Worm (Caenorhabditis elegans) whole organism, L4 larva: ENCODE data around the gene DH11.5.

Experiments
- F10B5.3 ChIP-seq: sonication (generic microtip); optimal IDR thresholded peaks from 2 replicates; lab custom pipeline; 2016; ENCODE audit warnings: mild to moderate bottlenecking, missing genetic modification characterization, missing compliant biosample characterization
- R02D3.7 ChIP-seq: fragments of 150-350 bp; sonication (generic microtip); optimal IDR thresholded peaks from 3 replicates; lab custom pipeline; 2014; ENCODE audit warnings: missing biosample characterization, missing genetic modification characterization
- T20F7.1 ChIP-seq: fragments of 200-800 bp; sonication (Bioruptor generic); optimal IDR thresholded peaks from 2 replicates; lab custom pipeline; 2018; ENCODE audit warnings: mild to moderate bottlenecking, missing genetic modification characterization, missing compliant biosample characterization
- Y5F2A.4 ChIP-seq: fragments of 200-800 bp; sonication (Bioruptor generic); optimal IDR thresholded peaks from 2 replicates; lab custom pipeline; 2018; ENCODE audit warnings: mild to moderate bottlenecking, missing genetic modification characterization, missing compliant biosample characterization
- aha-1 ChIP-seq: fragments of 150-350 bp; peaks from one replicate; lab custom pipeline; 2014; ENCODE audit warnings: missing biosample characterization, missing genetic modification characterization
- arid-1 ChIP-seq: fragments of 200-800 bp; sonication (Bioruptor generic); conservative IDR thresholded peaks from 2 replicates; pipeline ENCODE4 v1.3.6; 2022; ENCODE audit warnings: missing genetic modification reagents, missing genetic modification characterization, missing compliant biosample characterization
- attf-4 ChIP-seq: sonication (generic microtip); optimal IDR thresholded peaks from 3 replicates; lab custom pipeline; 2017; ENCODE audit warnings: missing biosample characterization, missing genetic modification characterization
- ceh-44 ChIP-seq: fragments of 200-800 bp; sonication (Bioruptor generic); IDR thresholded peaks from 2 replicates; pipeline ENCODE4 v1.3.6; 2022; ENCODE audit warnings: missing genetic modification reagents, missing genetic modification characterization, missing compliant biosample characterization
- cey-2 ChIP-seq: sonication (generic microtip); optimal IDR thresholded peaks from 3 replicates; lab custom pipeline; 2017; ENCODE audit warnings: missing genetic modification characterization, mild to moderate bottlenecking, missing compliant biosample characterization, antibody characterized with exemption, borderline replicate concordance; ENCODE audit not compliant: insufficient read depth
- daf-16 ChIP-seq, 3 experiments: sonication (generic microtip); optimal IDR thresholded peaks; 2 replicates each; lab custom pipeline; 2016 to 2017; ENCODE audit warnings: missing genetic modification characterization in 3 of 3, missing genetic modification reagents in 3 of 3, mild to moderate bottlenecking in 2 of 3, missing compliant biosample characterization in 2 of 3, missing biosample characterization in 1 of 3, moderate library complexity in 1 of 3
- dmd-6 ChIP-seq: fragments of 200-800 bp; sonication (Bioruptor generic); IDR thresholded peaks from 2 replicates; pipeline ENCODE4 v1.3.6; 2022; ENCODE audit warnings: missing genetic modification reagents, missing genetic modification characterization, missing compliant biosample characterization
- dmd-8 ChIP-seq: fragments of 200-800 bp; sonication (Bioruptor generic); IDR thresholded peaks from 2 replicates; pipeline ENCODE4 v1.3.6; 2022; ENCODE audit warnings: missing genetic modification characterization, missing compliant biosample characterization
- dpl-1 ChIP-seq: fragments of 150-350 bp; optimal IDR thresholded peaks from 2 replicates; lab custom pipeline; 2014; ENCODE audit warnings: missing biosample characterization, missing genetic modification reagents, missing genetic modification characterization
- dve-1 ChIP-seq: sonication (generic microtip); optimal IDR thresholded peaks from 2 replicates; lab custom pipeline; 2017; ENCODE audit warnings: antibody characterized with exemption, mild to moderate bottlenecking, missing genetic modification characterization, missing compliant biosample characterization; ENCODE audit not compliant: insufficient read depth
- egl-43 ChIP-seq: fragments of 200-800 bp; sonication (Bioruptor generic); IDR thresholded peaks from 2 replicates; pipeline ENCODE4 v1.3.6; 2022; ENCODE audit warnings: missing genetic modification reagents, missing genetic modification characterization, missing compliant biosample characterization
- hlh-11 ChIP-seq: fragments of 200-800 bp; sonication (Bioruptor generic); optimal IDR thresholded peaks from 2 replicates; lab custom pipeline; 2018; ENCODE audit warnings: mild to moderate bottlenecking, missing genetic modification characterization, missing compliant biosample characterization
- hlh-30 ChIP-seq: sonication (generic microtip); optimal IDR thresholded peaks from 2 replicates; lab custom pipeline; 2017; ENCODE audit warnings: antibody characterized with exemption, mild to moderate bottlenecking, missing genetic modification characterization, missing compliant biosample characterization; ENCODE audit not compliant: insufficient read depth
- hmg-1.1 ChIP-seq: fragments of 200-800 bp; sonication (Bioruptor generic); IDR thresholded peaks from 2 replicates; pipeline ENCODE4 v1.3.6; 2022; ENCODE audit warnings: missing genetic modification reagents, missing genetic modification characterization, missing compliant biosample characterization
- lin-1 ChIP-seq: fragments of 200-800 bp; sonication (Bioruptor generic); IDR thresholded peaks from 2 replicates; pipeline ENCODE4 v1.3.6; 2022; ENCODE audit warnings: missing genetic modification reagents, missing genetic modification characterization, missing compliant biosample characterization
- lin-29 ChIP-seq: fragments of 200-800 bp; sonication (Bioruptor generic); IDR thresholded peaks from 2 replicates; pipeline ENCODE4 v1.3.6; 2022; ENCODE audit warnings: missing genetic modification reagents, missing genetic modification characterization, missing compliant biosample characterization
- lsy-2 ChIP-seq, 2 experiments: fragments of 150-350 bp in 1 of 2; sonication (generic microtip) in 1 of 2; optimal IDR thresholded peaks; 2 replicates each; lab custom pipeline; 2014 to 2017; ENCODE audit warnings: missing biosample characterization in 2 of 2, missing genetic modification characterization in 2 of 2
- mdl-1 ChIP-seq, 2 experiments: fragments of 150-350 bp in 1 of 2; sonication (generic microtip) in 1 of 2; optimal IDR thresholded peaks; 2 replicates each; lab custom pipeline; 2014 to 2017; ENCODE audit warnings: missing biosample characterization in 2 of 2, missing genetic modification characterization in 2 of 2
- mes-2 ChIP-seq: sonication (generic microtip); optimal IDR thresholded peaks from 2 replicates; lab custom pipeline; 2016; ENCODE audit warnings: missing genotype, mild to moderate bottlenecking, missing genetic modification characterization, missing compliant biosample characterization; ENCODE audit not compliant: poor library complexity, severe bottlenecking
- mxl-3 ChIP-seq: fragments of 200-800 bp; sonication (Bioruptor generic); optimal IDR thresholded peaks from 2 replicates; lab custom pipeline; 2018; ENCODE audit warnings: mild to moderate bottlenecking, missing genetic modification characterization, missing compliant biosample characterization
- nhr-10 ChIP-seq: fragments of 150-350 bp; optimal IDR thresholded peaks from 2 replicates; lab custom pipeline; 2014; ENCODE audit warnings: missing biosample characterization, missing genetic modification characterization
- nhr-11 ChIP-seq: fragments of 150-350 bp; optimal IDR thresholded peaks from 2 replicates; lab custom pipeline; 2014; ENCODE audit warnings: missing biosample characterization, missing genetic modification characterization
- nhr-28 ChIP-seq: fragments of 150-350 bp; optimal IDR thresholded peaks from 2 replicates; lab custom pipeline; 2014; ENCODE audit warnings: missing biosample characterization, missing genetic modification characterization
- nhr-48 ChIP-seq: sonication (generic microtip); optimal IDR thresholded peaks from 2 replicates; lab custom pipeline; 2016; ENCODE audit warnings: mild to moderate bottlenecking, missing genetic modification characterization, missing compliant biosample characterization
- nhr-76 ChIP-seq: fragments of 150-350 bp; optimal IDR thresholded peaks from 2 replicates; lab custom pipeline; 2014; ENCODE audit warnings: missing biosample characterization, missing genetic modification characterization
- pha-4 ChIP-seq, 2 experiments: fragments of 150-350 bp in 1 of 2; fragments of 200-800 bp in 1 of 2; sonication (Bioruptor generic) in 1 of 2; IDR thresholded peaks in 1 of 2; optimal IDR thresholded peaks in 1 of 2; 2 replicates each; pipeline versions ENCODE4 v1.3.6 to Lab custom; 2014 to 2022; ENCODE audit warnings: missing genetic modification characterization in 2 of 2, missing genetic modification reagents in 2 of 2, missing biosample characterization in 1 of 2, missing compliant biosample characterization in 1 of 2
- php-3 ChIP-seq: fragments of 200-800 bp; sonication (Bioruptor generic); IDR thresholded peaks from 2 replicates; pipeline ENCODE4 v1.3.6; 2022; ENCODE audit warnings: missing genetic modification reagents, missing genetic modification characterization, missing compliant biosample characterization
- rbr-2 ChIP-seq: sonication (generic microtip); optimal IDR thresholded peaks from 2 replicates; lab custom pipeline; 2016; ENCODE audit warnings: missing genotype, missing genetic modification characterization, missing compliant biosample characterization
- snpc-1.2 ChIP-seq: fragments of 200-800 bp; sonication (Bioruptor generic); IDR thresholded peaks from 2 replicates; pipeline ENCODE4 v1.3.6; 2022; ENCODE audit warnings: missing genetic modification reagents, missing genetic modification characterization, missing compliant biosample characterization
- snpc-4 ChIP-seq: fragments of 150-350 bp; optimal IDR thresholded peaks from 2 replicates; lab custom pipeline; 2014; ENCODE audit warnings: missing biosample characterization, missing genetic modification characterization
- ztf-11 ChIP-seq: fragments of 150-350 bp; optimal IDR thresholded peaks from 2 replicates; lab custom pipeline; 2014; ENCODE audit warnings: missing biosample characterization, missing genetic modification characterization

The DH11.5 gene

ce11 chrII:7938078-7938477 is 38.3 kb upstream of the DH11.5 start, which contains the start of gene ZK669.2:
ZK669.2 (minus strand) TSS chrII:7938178.
- no peak for TF ChIP-seq R02D3.7 (tag; lab: Kevin White, UChicago)
- no peak for TF ChIP-seq nhr-76 (tag; lab: Kevin White, UChicago)
- no peak for TF ChIP-seq nhr-11 (tag; lab: Kevin White, UChicago)
- TF ChIP-seq rbr-2 (tag; lab: Kevin White, UChicago), result no peak
- no peak for TF ChIP-seq dmd-8 (GFP tag; lab: Robert Waterston, UW)

ce11 chrII:7940848-7941247 is 35.6 kb upstream of the DH11.5 start, which contains the start of gene ZK669.3:
ZK669.3 (plus strand) TSS chrII:7941148.
- TF ChIP-seq cey-2 (tag; lab: Kevin White, UChicago), result no peak
- TF ChIP-seq ztf-11, result no peak
- TF ChIP-seq daf-16 (GFP tag; optimal IDR thresholded peaks at IDR 0.05; lab: Kevin White, UChicago), result no peak
- no peak for TF ChIP-seq daf-16 (tag; optimal IDR thresholded peaks at IDR 0.05; lab: Kevin White, UChicago)
- TF ChIP-seq snpc-4 (tag; lab: Kevin White, UChicago), result no peak
- no peak for TF ChIP-seq dmd-6
- no peak for TF ChIP-seq lsy-2 (tag; optimal IDR thresholded peaks at IDR 0.05; lab: Kevin White, UChicago)
- TF ChIP-seq attf-4, result no peak
- TF ChIP-seq ceh-44, result no peak
- no peak for TF ChIP-seq snpc-1.2 (GFP tag; lab: Robert Waterston, UW)
- TF ChIP-seq egl-43, result no peak
- TF ChIP-seq pha-4 (GFP tag; IDR thresholded peaks at IDR 0.05; lab: Robert Waterston, UW), result no peak
- no peak for TF ChIP-seq pha-4 (tag; optimal IDR thresholded peaks at IDR 0.05; lab: Kevin White, UChicago)
- no peak for TF ChIP-seq F10B5.3 (tag; lab: Kevin White, UChicago)
- no peak for TF ChIP-seq nhr-11 (tag; lab: Kevin White, UChicago)
- TF ChIP-seq rbr-2 (tag; lab: Kevin White, UChicago), result no peak
- no peak for TF ChIP-seq hmg-1.1 (GFP tag; lab: Robert Waterston, UW)
- TF ChIP-seq lin-29 (GFP tag; lab: Robert Waterston, UW), result no peak

- TF ChIP-seq T20F7.1 (GFP tag; lab: Kevin White, UChicago) (peak; percentile 58), hlh-30 (tag; lab: Kevin White, UChicago) (peak; percentile 61), php-3 (peak; percentile 62; the same call in 1 of the 2 replicates), lin-1 (GFP tag; lab: Robert Waterston, UW) (no peak), dve-1 (tag; lab: Kevin White, UChicago) (peak; percentile 66), daf-16 (GFP tag; optimal IDR thresholded peaks at IDR 0.05; lab: Kevin White, UChicago) (no peak), daf-16 (tag; optimal IDR thresholded peaks at IDR 0.05; lab: Kevin White, UChicago) (peak; percentile 39), Y5F2A.4 (no peak), dmd-6 (peak; percentile 75), mxl-3 (GFP tag; lab: Kevin White, UChicago) (peak; percentile 61), nhr-10 (no peak), arid-1 (GFP tag; lab: Robert Waterston, UW) (no peak), dpl-1 (peak; percentile 33), nhr-48 (tag; lab: Kevin White, UChicago) (peak; percentile 73), mes-2 (peak; percentile 15), aha-1 (tag; lab: Kevin White, UChicago) (peak; percentile 94), nhr-28 (tag; lab: Kevin White, UChicago) (peak; percentile 5), hlh-11 (tag; lab: Kevin White, UChicago) (peak; percentile 77), mdl-1 (tag; optimal IDR thresholded peaks at IDR 0.05; lab: Kevin White, UChicago) (peak in 1 of 2 experiments; percentile 81)
These were observed 32.1 kb upstream of the DH11.5 start for ce11 chrII:7944333-7944744.
